Worm (Caenorhabditis elegans) whole organism, L4/young adult: ENCODE data around the gene T10H4.13.

Source experiments
- W03F9.2 ChIP-seq: fragments of 150-350 bp; optimal IDR thresholded peaks from 2 replicates; lab custom pipeline; 2014; ENCODE audit warnings: missing biosample characterization, missing genetic modification characterization
- him-1 ChIP-seq: sonication (generic microtip); optimal IDR thresholded peaks from 2 replicates; lab custom pipeline; 2016; ENCODE audit warnings: missing genotype, missing genetic modification reagents, missing genetic modification characterization, missing compliant biosample characterization

DNA sequence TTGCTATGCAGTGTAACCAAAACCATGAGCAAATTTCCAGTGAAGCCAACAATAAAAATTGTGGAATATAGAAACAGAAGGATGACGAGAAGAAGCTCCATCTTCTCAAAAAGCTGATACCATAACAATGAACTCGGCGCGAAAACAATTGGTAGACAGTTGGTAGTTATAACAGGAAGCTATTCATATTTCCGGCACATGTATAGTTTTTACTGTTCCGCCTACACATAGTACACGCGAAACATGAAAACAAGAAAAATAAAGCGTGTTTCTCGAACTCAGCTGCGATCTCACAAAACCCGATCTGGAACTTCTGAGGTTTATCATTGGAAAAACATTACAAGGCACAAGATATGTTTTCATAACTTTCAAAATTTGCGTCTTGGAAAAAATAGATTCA, 8.3 kb downstream of the T10H4.13 start, which contains the start of gene srsx-37:
- TF ChIP-seq W03F9.2 (no peak), him-1 (no peak)
